Worm (Caenorhabditis elegans) whole organism, mixed stage, embryonic: ENCODE data around the gene rhgf-2.
A peak's percentile ranks its signal among the peaks of the same experiment; 100 is the strongest.

Experiments used
- M03D4.4 ChIP-seq: sonication (generic microtip); optimal IDR thresholded peaks from 2 replicates; lab custom pipeline; 2017; ENCODE audit warnings: mild to moderate bottlenecking, missing genetic modification characterization, missing compliant biosample characterization
- bed-3 ChIP-seq: fragments of 200-800 bp; sonication (Bioruptor generic); optimal IDR thresholded peaks from 3 replicates; lab custom pipeline; 2018; ENCODE audit warnings: mild to moderate bottlenecking, missing genetic modification characterization, moderate library complexity, missing compliant biosample characterization
- blmp-1 ChIP-seq: fragments of 150-350 bp; optimal IDR thresholded peaks from 2 replicates; lab custom pipeline; 2014; ENCODE audit warnings: missing biosample characterization, missing genetic modification characterization
- ceh-43 ChIP-seq: fragments of 200-800 bp; sonication (Bioruptor generic); optimal IDR thresholded peaks from 2 replicates; lab custom pipeline; 2018; ENCODE audit warnings: mild to moderate bottlenecking, missing genetic modification characterization, moderate library complexity, missing compliant biosample characterization
- ceh-83 ChIP-seq: fragments of 200-800 bp; sonication (Bioruptor generic); optimal IDR thresholded peaks from 2 replicates; lab custom pipeline; 2018; ENCODE audit warnings: mild to moderate bottlenecking, missing genetic modification characterization, missing compliant biosample characterization
- ces-1 ChIP-seq: fragments of 150-350 bp; optimal IDR thresholded peaks from 2 replicates; lab custom pipeline; 2014; ENCODE audit warnings: missing biosample characterization, missing genetic modification reagents, missing genetic modification characterization
- cnd-1 ChIP-seq: fragments of 200-800 bp; sonication (Bioruptor generic); optimal IDR thresholded peaks from 2 replicates; lab custom pipeline; 2018; ENCODE audit warnings: mild to moderate bottlenecking, missing genetic modification characterization, missing compliant biosample characterization
- drap-1 ChIP-seq: fragments of 200-800 bp; sonication (Bioruptor generic); optimal IDR thresholded peaks from 3 replicates; lab custom pipeline; 2018; ENCODE audit warnings: mild to moderate bottlenecking, missing genetic modification characterization, missing compliant biosample characterization
- elt-1 ChIP-seq: sonication (generic microtip); optimal IDR thresholded peaks from 2 replicates; lab custom pipeline; 2017; ENCODE audit warnings: missing genetic modification characterization, mild to moderate bottlenecking, missing compliant biosample characterization, antibody characterized with exemption, moderate library complexity, borderline replicate concordance; ENCODE audit not compliant: insufficient read depth
- elt-3 ChIP-seq: fragments of 150-350 bp; optimal IDR thresholded peaks from 2 replicates; lab custom pipeline; 2014; ENCODE audit warnings: missing biosample characterization, missing genetic modification characterization
- flh-1 ChIP-seq: fragments of 200-800 bp; sonication (Bioruptor generic); optimal IDR thresholded peaks from 2 replicates; lab custom pipeline; 2018; ENCODE audit warnings: mild to moderate bottlenecking, missing genetic modification characterization, moderate library complexity, missing compliant biosample characterization
- ham-2 ChIP-seq: fragments of 200-800 bp; sonication (Bioruptor generic); optimal IDR thresholded peaks from 2 replicates; lab custom pipeline; 2018; ENCODE audit warnings: mild to moderate bottlenecking, missing genetic modification characterization, missing compliant biosample characterization
- hlh-1 ChIP-seq: fragments of 150-350 bp; optimal IDR thresholded peaks from 2 replicates; lab custom pipeline; 2014; ENCODE audit warnings: missing biosample characterization, missing genetic modification reagents, missing genetic modification characterization
- lin-13 ChIP-seq: fragments of 150-350 bp; optimal IDR thresholded peaks from 2 replicates; lab custom pipeline; 2014; ENCODE audit warnings: missing biosample characterization, missing genetic modification characterization
- lin-32 ChIP-seq: fragments of 200-800 bp; sonication (Bioruptor generic); optimal IDR thresholded peaks from 2 replicates; lab custom pipeline; 2018; ENCODE audit warnings: mild to moderate bottlenecking, missing genetic modification characterization, missing compliant biosample characterization
- lsy-2 ChIP-seq: fragments of 150-350 bp; optimal IDR thresholded peaks from 2 replicates; lab custom pipeline; 2014; ENCODE audit warnings: missing biosample characterization, missing genetic modification characterization
- mab-5 ChIP-seq: fragments of 150-350 bp; optimal IDR thresholded peaks from 2 replicates; lab custom pipeline; 2014; ENCODE audit warnings: missing biosample characterization, missing genetic modification characterization
- mep-1 ChIP-seq: fragments of 150-350 bp; optimal IDR thresholded peaks from 2 replicates; lab custom pipeline; 2017; ENCODE audit warnings: missing biosample characterization, missing genetic modification reagents, missing genetic modification characterization, inconsistent platforms
- nhr-12 ChIP-seq: fragments of 150-350 bp; optimal IDR thresholded peaks from 2 replicates; lab custom pipeline; 2014; ENCODE audit warnings: missing biosample characterization, missing genetic modification characterization
- nhr-2 ChIP-seq: fragments of 150-350 bp; optimal IDR thresholded peaks from 2 replicates; lab custom pipeline; 2014; ENCODE audit warnings: missing biosample characterization, missing genetic modification characterization
- nhr-237 ChIP-seq: fragments of 150-350 bp; optimal IDR thresholded peaks from 2 replicates; lab custom pipeline; 2014; ENCODE audit warnings: missing biosample characterization, missing genetic modification characterization
- nhr-28 ChIP-seq: fragments of 150-350 bp; optimal IDR thresholded peaks from 2 replicates; lab custom pipeline; 2014; ENCODE audit warnings: missing biosample characterization, missing genetic modification characterization
- nhr-76 ChIP-seq: sonication (generic microtip); optimal IDR thresholded peaks from 2 replicates; lab custom pipeline; 2017; ENCODE audit warnings: missing biosample characterization, missing genetic modification characterization
- snpc-4 ChIP-seq: fragments of 150-350 bp; optimal IDR thresholded peaks from 2 replicates; lab custom pipeline; 2014; ENCODE audit warnings: missing biosample characterization, missing genetic modification characterization
- sptf-1 ChIP-seq: sonication (generic microtip); optimal IDR thresholded peaks from 2 replicates; lab custom pipeline; 2017; ENCODE audit warnings: mild to moderate bottlenecking, missing genetic modification characterization, moderate library complexity, missing compliant biosample characterization
- unc-39 ChIP-seq: fragments of 150-350 bp; optimal IDR thresholded peaks from 2 replicates; lab custom pipeline; 2014; ENCODE audit warnings: missing biosample characterization, missing genetic modification characterization
- unc-62 ChIP-seq: fragments of 150-350 bp; optimal IDR thresholded peaks from 2 replicates; lab custom pipeline; 2014; ENCODE audit warnings: missing biosample characterization, missing genetic modification reagents, missing genetic modification characterization
- zip-8 ChIP-seq: fragments of 150-350 bp; optimal IDR thresholded peaks from 2 replicates; lab custom pipeline; 2014; ENCODE audit warnings: missing biosample characterization, missing genetic modification characterization

rhgf-2 gene

ce11 chrII:4151499-4152132, 51.0 kb downstream of the rhgf-2 start:
- peak; percentile 69 for TF ChIP-seq elt-1 (tag; lab: Kevin White, UChicago)
- no peak for TF ChIP-seq lsy-2 (tag; lab: Kevin White, UChicago)

ce11 chrII:4152864-4153263, 52.3 kb downstream of the rhgf-2 start:
- TF ChIP-seq ceh-43 (GFP tag; lab: Kevin White, UChicago) (no peak), zip-8 (no peak), bed-3 (GFP tag; lab: Kevin White, UChicago) (no peak), unc-62 (GFP tag; lab: Kevin White, UChicago) (no peak), elt-3 (tag; lab: Kevin White, UChicago) (no peak), ceh-83 (GFP tag; lab: Kevin White, UChicago) (peak; percentile 54)

ce11 chrII:4155112-4155823, 54.7 kb downstream of the rhgf-2 start, which contains the start of gene R03H10.2:
R03H10.2 (plus strand) TSS chrII:4155773.
- no peak for TF ChIP-seq elt-3 (tag; lab: Kevin White, UChicago)
- no peak for TF ChIP-seq nhr-76 (tag; lab: Kevin White, UChicago)
- TF ChIP-seq drap-1 (GFP tag; lab: Kevin White, UChicago): no peak
- no peak for TF ChIP-seq mab-5 (tag; lab: Kevin White, UChicago)
- TF ChIP-seq ham-2 (GFP tag; lab: Kevin White, UChicago): peak; percentile 83
- TF ChIP-seq lsy-2 (tag; lab: Kevin White, UChicago): no peak

- no peak for TF ChIP-seq hlh-1 (tag; lab: Kevin White, UChicago)
- TF ChIP-seq nhr-12 (tag; lab: Kevin White, UChicago): no peak
- TF ChIP-seq ham-2 (GFP tag; lab: Kevin White, UChicago): no peak
- no peak for TF ChIP-seq nhr-28
- TF ChIP-seq lsy-2 (tag; lab: Kevin White, UChicago): no peak
- TF ChIP-seq mep-1 (tag; lab: Kevin White, UChicago): no peak
These were observed 57.2 kb downstream of the rhgf-2 start for ce11 chrII:4157817-4158216.

ce11 chrII:4159570-4159969, 59.0 kb downstream of the rhgf-2 start:
- TF ChIP-seq cnd-1 (tag; lab: Kevin White, UChicago) (no peak), nhr-237 (tag; lab: Kevin White, UChicago) (no peak), nhr-2 (no peak), M03D4.4 (tag; lab: Kevin White, UChicago) (no peak), sptf-1 (no peak)

- TF ChIP-seq unc-39 (tag; lab: Kevin White, UChicago) (no peak), ceh-83 (GFP tag; lab: Kevin White, UChicago) (no peak), blmp-1 (tag; lab: Kevin White, UChicago) (no peak), ces-1 (GFP tag; lab: Kevin White, UChicago) (no peak), sptf-1 (no peak), drap-1 (GFP tag; lab: Kevin White, UChicago) (no peak), nhr-12 (tag; lab: Kevin White, UChicago) (no peak), nhr-237 (tag; lab: Kevin White, UChicago) (no peak), M03D4.4 (tag; lab: Kevin White, UChicago) (no peak), ham-2 (GFP tag; lab: Kevin White, UChicago) (no peak), mep-1 (tag; lab: Kevin White, UChicago) (no peak), ceh-43 (GFP tag; lab: Kevin White, UChicago) (no peak), lsy-2 (tag; lab: Kevin White, UChicago) (no peak), snpc-4 (no peak), lin-32 (no peak), nhr-28 (no peak), flh-1 (GFP tag; lab: Kevin White, UChicago) (no peak), lin-13 (tag; lab: Kevin White, UChicago) (no peak)
These were observed 67.2 kb downstream of the rhgf-2 start for ce11 chrII:4167833-4168232.
